Worm (Caenorhabditis elegans) whole organism, L1 larva: ENCODE results near the gene cdc-48.1.

Experiments used
- C04F5.9 ChIP-seq: sonication (generic microtip); optimal IDR thresholded peaks from 2 replicates; lab custom pipeline; 2016; ENCODE audit warnings: missing genetic modification characterization, missing compliant biosample characterization
- C16A3.4 ChIP-seq: fragments of 150-350 bp; optimal IDR thresholded peaks from 2 replicates; lab custom pipeline; 2014; ENCODE audit warnings: missing biosample characterization, missing genetic modification characterization
- F16B12.6 ChIP-seq: fragments of 150-350 bp; optimal IDR thresholded peaks from 2 replicates; lab custom pipeline; 2014; ENCODE audit warnings: missing biosample characterization, missing genetic modification characterization
- ama-1 ChIP-seq: fragments of 150-350 bp; optimal IDR thresholded peaks from 2 replicates; lab custom pipeline; 2014
- blmp-1 ChIP-seq: fragments of 150-350 bp; optimal IDR thresholded peaks from 2 replicates; lab custom pipeline; 2014; ENCODE audit warnings: missing biosample characterization, missing genetic modification characterization
- ceh-8 ChIP-seq: fragments of 200-800 bp; sonication (Bioruptor generic); optimal IDR thresholded peaks from 2 replicates; lab custom pipeline; 2018; ENCODE audit warnings: mild to moderate bottlenecking, missing genetic modification characterization, moderate library complexity, missing compliant biosample characterization
- ceh-82 ChIP-seq, 3 experiments: fragments of 150-350 bp in 1 of 3; sonication (generic microtip) in 2 of 3; optimal IDR thresholded peaks; 2 replicates each; lab custom pipeline; 2014 to 2017; ENCODE audit warnings: missing biosample characterization in 3 of 3, missing genetic modification characterization in 3 of 3
- ces-1 ChIP-seq: fragments of 150-350 bp; optimal IDR thresholded peaks from 2 replicates; lab custom pipeline; 2014; ENCODE audit warnings: missing biosample characterization, missing genetic modification reagents, missing genetic modification characterization
- dsc-1 ChIP-seq: sonication (generic microtip); optimal IDR thresholded peaks from 2 replicates; lab custom pipeline; 2016; ENCODE audit warnings: mild to moderate bottlenecking, missing genetic modification characterization, missing compliant biosample characterization
- egl-13 ChIP-seq: sonication (generic microtip); optimal IDR thresholded peaks from 2 replicates; lab custom pipeline; 2016; ENCODE audit warnings: missing genotype, missing genetic modification reagents, missing genetic modification characterization, missing compliant biosample characterization
- fkh-10 ChIP-seq: sonication (generic microtip); optimal IDR thresholded peaks from 2 replicates; lab custom pipeline; 2017; ENCODE audit warnings: missing biosample characterization, missing genetic modification reagents, missing genetic modification characterization
- fkh-4 ChIP-seq: sonication (generic microtip); optimal IDR thresholded peaks from 2 replicates; lab custom pipeline; 2016; ENCODE audit warnings: missing compliant biosample characterization, missing genetic modification characterization, borderline replicate concordance
- hlh-4 ChIP-seq: sonication (generic microtip); optimal IDR thresholded peaks from 2 replicates; lab custom pipeline; 2016; ENCODE audit warnings: mild to moderate bottlenecking, missing genetic modification characterization, missing compliant biosample characterization
- hpl-2 ChIP-seq: fragments of 150-350 bp; optimal IDR thresholded peaks from 2 replicates; lab custom pipeline; 2014; ENCODE audit warnings: missing biosample characterization, missing genetic modification reagents, missing genetic modification characterization
- isw-1 ChIP-seq: fragments of 200-800 bp; sonication (Bioruptor generic); IDR thresholded peaks from 2 replicates; pipeline ENCODE4 v1.3.6; 2022; ENCODE audit warnings: missing genetic modification characterization, missing compliant biosample characterization
- lin-14 ChIP-seq: fragments of 200-800 bp; sonication (Bioruptor generic); optimal IDR thresholded peaks from 2 replicates; lab custom pipeline; 2018; ENCODE audit warnings: mild to moderate bottlenecking, missing genetic modification characterization, moderate library complexity, missing compliant biosample characterization
- lin-35 ChIP-seq, 2 experiments: fragments of 150-350 bp; optimal IDR thresholded peaks; 2 replicates each; lab custom pipeline; 2014; ENCODE audit warnings: missing biosample characterization in 2 of 2, missing genetic modification characterization in 2 of 2, missing genetic modification reagents in 2 of 2
- lsy-2 ChIP-seq, 2 experiments: fragments of 150-350 bp; optimal IDR thresholded peaks; 2 replicates each; lab custom pipeline; 2014; ENCODE audit warnings: missing biosample characterization in 2 of 2, missing genetic modification characterization in 2 of 2
- mab-9 ChIP-seq: fragments of 200-800 bp; sonication (Bioruptor generic); IDR thresholded peaks from 2 replicates; pipeline ENCODE4 v1.3.6; 2022; ENCODE audit warnings: missing genetic modification reagents, missing genetic modification characterization, missing compliant biosample characterization
- mdl-1 ChIP-seq, 2 experiments: fragments of 150-350 bp; optimal IDR thresholded peaks; 2 replicates each; lab custom pipeline; 2014 to 2017; ENCODE audit warnings: missing biosample characterization in 2 of 2, missing genetic modification characterization in 2 of 2, inconsistent platforms in 1 of 2
- mep-1 ChIP-seq: fragments of 150-350 bp; optimal IDR thresholded peaks from 2 replicates; lab custom pipeline; 2014; ENCODE audit warnings: missing biosample characterization, missing genetic modification characterization
- nhr-11 ChIP-seq: fragments of 150-350 bp; optimal IDR thresholded peaks from 2 replicates; lab custom pipeline; 2014; ENCODE audit warnings: missing biosample characterization, missing genetic modification characterization
- nhr-12 ChIP-seq: sonication (generic microtip); optimal IDR thresholded peaks from 2 replicates; lab custom pipeline; 2017; ENCODE audit warnings: missing biosample characterization, missing genetic modification characterization
- nhr-71 ChIP-seq: sonication (generic microtip); optimal IDR thresholded peaks from 2 replicates; lab custom pipeline; 2016; ENCODE audit warnings: mild to moderate bottlenecking, missing genetic modification characterization, moderate library complexity, missing compliant biosample characterization
- nhr-76 ChIP-seq: sonication (generic microtip); optimal IDR thresholded peaks from 2 replicates; lab custom pipeline; 2017; ENCODE audit warnings: missing biosample characterization, missing genetic modification characterization
- nhr-77 ChIP-seq: fragments of 150-350 bp; optimal IDR thresholded peaks from 2 replicates; lab custom pipeline; 2014; ENCODE audit warnings: missing biosample characterization, missing genetic modification characterization
- nhr-85 ChIP-seq: sonication (generic microtip); peaks from one replicate; lab custom pipeline; 2016; ENCODE audit warnings: missing genetic modification characterization, inconsistent platforms, missing compliant biosample characterization
- nhr-90 ChIP-seq: sonication (generic microtip); optimal IDR thresholded peaks from 2 replicates; lab custom pipeline; 2016; ENCODE audit warnings: mild to moderate bottlenecking, missing genetic modification characterization, missing compliant biosample characterization; ENCODE audit not compliant: poor library complexity
- pax-3 ChIP-seq: fragments of 200-800 bp; sonication (Bioruptor generic); optimal IDR thresholded peaks from 2 replicates; lab custom pipeline; 2018; ENCODE audit warnings: mild to moderate bottlenecking, missing genetic modification characterization, moderate library complexity, missing compliant biosample characterization
- rnt-1 ChIP-seq: sonication (generic microtip); optimal IDR thresholded peaks from 2 replicates; lab custom pipeline; 2016; ENCODE audit warnings: mild to moderate bottlenecking, missing genetic modification characterization, moderate library complexity, missing compliant biosample characterization
- snpc-4 ChIP-seq: fragments of 150-350 bp; optimal IDR thresholded peaks from 2 replicates; lab custom pipeline; 2014; ENCODE audit warnings: missing biosample characterization, missing genetic modification characterization
- snu-23 ChIP-seq: sonication (generic microtip); optimal IDR thresholded peaks from 2 replicates; lab custom pipeline; 2016; ENCODE audit warnings: missing genetic modification characterization, missing compliant biosample characterization
- sox-4 ChIP-seq: sonication (generic microtip); optimal IDR thresholded peaks from 2 replicates; lab custom pipeline; 2016; ENCODE audit warnings: missing genetic modification characterization, missing compliant biosample characterization
- sptf-1 ChIP-seq: fragments of 150-350 bp; optimal IDR thresholded peaks from 2 replicates; lab custom pipeline; 2014; ENCODE audit warnings: missing biosample characterization, missing genetic modification characterization
- sup-37 ChIP-seq: fragments of 200-800 bp; sonication (Bioruptor generic); optimal IDR thresholded peaks from 2 replicates; lab custom pipeline; 2018; ENCODE audit warnings: mild to moderate bottlenecking, missing genetic modification characterization, missing compliant biosample characterization
- swsn-7 ChIP-seq: sonication (generic microtip); optimal IDR thresholded peaks from 2 replicates; lab custom pipeline; 2016; ENCODE audit warnings: missing genetic modification characterization, missing compliant biosample characterization
- tlp-1 ChIP-seq: fragments of 150-350 bp; optimal IDR thresholded peaks from 2 replicates; lab custom pipeline; 2014; ENCODE audit warnings: missing biosample characterization, missing genetic modification characterization
- unc-130 ChIP-seq: fragments of 150-350 bp; optimal IDR thresholded peaks from 2 replicates; lab custom pipeline; 2017; ENCODE audit warnings: missing biosample characterization, missing genetic modification characterization, inconsistent platforms
- unc-30 ChIP-seq: sonication (generic microtip); optimal IDR thresholded peaks from 2 replicates; lab custom pipeline; 2017; ENCODE audit warnings: missing biosample characterization, missing genetic modification characterization
- unc-86 ChIP-seq: sonication (generic microtip); optimal IDR thresholded peaks from 2 replicates; lab custom pipeline; 2016; ENCODE audit warnings: missing genetic modification characterization, missing compliant biosample characterization
- unc-98 ChIP-seq: fragments of 200-800 bp; sonication (Bioruptor generic); IDR thresholded peaks from 2 replicates; pipeline ENCODE4 v1.3.6; 2022; ENCODE audit warnings: missing genetic modification characterization, missing compliant biosample characterization
- xbp-1 ChIP-seq: sonication (generic microtip); optimal IDR thresholded peaks from 2 replicates; lab custom pipeline; 2016; ENCODE audit warnings: missing genetic modification characterization, missing compliant biosample characterization
- zag-1 ChIP-seq: fragments of 150-350 bp; optimal IDR thresholded peaks from 2 replicates; lab custom pipeline; 2014; ENCODE audit warnings: missing biosample characterization, missing genetic modification characterization
- ztf-11 ChIP-seq, 2 experiments: sonication (generic microtip); optimal IDR thresholded peaks; 2 replicates each; lab custom pipeline; 2016 to 2017; ENCODE audit warnings: missing genetic modification characterization in 2 of 2, missing biosample characterization in 1 of 2, missing compliant biosample characterization in 1 of 2
- ztf-4 ChIP-seq: fragments of 150-350 bp; optimal IDR thresholded peaks from 2 replicates; lab custom pipeline; 2014; ENCODE audit warnings: missing biosample characterization, missing genetic modification characterization

Gene cdc-48.1

ce11 chrII:10550872-10551647, 12.1 kb downstream of the cdc-48.1 start (continued):
- TF ChIP-seq mep-1 (peak; percentile 54), pax-3 (tag; lab: Kevin White, UChicago) (no peak), nhr-90 (peak; percentile 47), xbp-1 (tag; lab: Kevin White, UChicago) (peak; percentile 5), ceh-8 (GFP tag; lab: Kevin White, UChicago) (peak; percentile 63), blmp-1 (tag; lab: Kevin White, UChicago) (peak; percentile 28), sox-4 (tag; lab: Kevin White, UChicago) (no peak), swsn-7 (peak; percentile 23)
- TF ChIP-seq, all 84 proteins: peak for 26

- TF ChIP-seq nhr-85 (tag; lab: Kevin White, UChicago) (peak; percentile 15), lin-14 (GFP tag; lab: Kevin White, UChicago) (peak; percentile 57), mab-9 (GFP tag; lab: Robert Waterston, UW) (no peak), sptf-1 (tag; lab: Kevin White, UChicago) (peak; percentile 94), ama-1 (lab: Kevin White, UChicago) (peak; percentile 21), snu-23 (GFP tag; lab: Kevin White, UChicago) (peak; percentile 10), lsy-2 (tag; optimal IDR thresholded peaks at IDR 0.05; lab: Kevin White, UChicago) (peak in 1 of 2 experiments; percentile 44), F16B12.6 (tag; lab: Kevin White, UChicago) (no peak), ces-1 (no peak), fkh-4 (tag; lab: Kevin White, UChicago) (no peak), unc-86 (peak; percentile 4), fkh-10 (peak; percentile 12), ceh-82 (tag; optimal IDR thresholded peaks at IDR 0.05; lab: Kevin White, UChicago) (peak in 1 of 3 experiments; percentile 12)
These were observed 13.0 kb downstream of the cdc-48.1 start for ce11 chrII:10550173-10550572.

ce11 chrII:10548778-10549671, 14.2 kb downstream of the cdc-48.1 start:
- peak; percentile 72 to 77 for TF ChIP-seq lin-35 (GFP tag; optimal IDR thresholded peaks at IDR 0.05; lab: Kevin White, UChicago)
- TF ChIP-seq sup-37 (GFP tag; lab: Kevin White, UChicago) = peak; percentile 5
- TF ChIP-seq tlp-1 (tag; lab: Kevin White, UChicago) = no peak
- TF ChIP-seq egl-13 (tag; lab: Kevin White, UChicago) = peak; percentile 49
- peak; percentile 85 for TF ChIP-seq C16A3.4
- TF ChIP-seq ztf-11 (tag; optimal IDR thresholded peaks at IDR 0.05; lab: Kevin White, UChicago) = peak in 1 of 2 experiments; percentile 72
- no peak for TF ChIP-seq hpl-2
- TF ChIP-seq dsc-1 (tag; lab: Kevin White, UChicago) = peak; percentile 57
- no peak for TF ChIP-seq nhr-12 (tag; lab: Kevin White, UChicago)
- no peak for TF ChIP-seq ces-1
- no peak for TF ChIP-seq hlh-4 (tag; lab: Kevin White, UChicago)
- peak; percentile 87 for TF ChIP-seq ztf-4 (tag; lab: Kevin White, UChicago)
- peak; percentile 96 for TF ChIP-seq nhr-71
- no peak for TF ChIP-seq unc-98 (GFP tag; lab: Robert Waterston, UW)
- TF ChIP-seq isw-1 (GFP tag; lab: Robert Waterston, UW) = peak; percentile 59
- TF ChIP-seq nhr-85 (tag; lab: Kevin White, UChicago) = peak; percentile 92
- peak; percentile 80 for TF ChIP-seq nhr-11 (tag; lab: Kevin White, UChicago)
- TF ChIP-seq rnt-1 = peak; percentile 84
- TF ChIP-seq nhr-90 = peak; percentile 65
- peak; percentile 70 for TF ChIP-seq nhr-77 (tag; lab: Kevin White, UChicago)
- TF ChIP-seq lin-14 (GFP tag; lab: Kevin White, UChicago) = peak; percentile 96
- peak; percentile 97 for TF ChIP-seq ama-1 (lab: Kevin White, UChicago)
- peak; percentile 46 for TF ChIP-seq blmp-1 (tag; lab: Kevin White, UChicago)
- TF ChIP-seq nhr-76 (tag; lab: Kevin White, UChicago) = no peak
- TF ChIP-seq mdl-1 (tag; optimal IDR thresholded peaks at IDR 0.05; lab: Kevin White, UChicago) = peak; percentile 85 to 95
- TF ChIP-seq unc-130 (tag; lab: Kevin White, UChicago) = peak; percentile 22
- peak; percentile 90 for TF ChIP-seq swsn-7
- TF ChIP-seq fkh-10 = peak; percentile 89
- peak; percentile 85 to 95 (median 94) for TF ChIP-seq ceh-82 (tag; optimal IDR thresholded peaks at IDR 0.05; lab: Kevin White, UChicago)
- peak; percentile 59 for TF ChIP-seq snpc-4
- TF ChIP-seq C04F5.9 (tag; lab: Kevin White, UChicago) = peak; percentile 19
- no peak for TF ChIP-seq zag-1
- TF ChIP-seq unc-30 (tag; lab: Kevin White, UChicago) = no peak
